Fruit fly (Drosophila melanogaster) whole organism, embryonic: Measurements from ENCODE around the gene Usp10.

Experiments
- BEAF-32 ChIP-seq: fragments of 200-800 bp; sonication (Bioruptor generic); optimal IDR thresholded peaks from 3 replicates; lab custom pipeline; 2017; ENCODE audit warnings: missing biosample characterization, missing genetic modification characterization, mild to moderate bottlenecking, moderate library complexity, missing genetic modification reagents
- Bgb ChIP-seq: fragments of 200-800 bp; sonication (Bioruptor generic); IDR thresholded peaks from 2 replicates; pipeline ENCODE4 v1.3.6; 2022; ENCODE audit warnings: missing biosample characterization, missing genetic modification characterization; ENCODE audit not compliant: partially characterized antibody
- CG10274 ChIP-seq: fragments of 200-800 bp; sonication (Bioruptor generic); optimal IDR thresholded peaks from 3 replicates; lab custom pipeline; 2017; ENCODE audit warnings: missing biosample characterization, mild to moderate bottlenecking, missing genetic modification characterization
- CG11696 ChIP-seq: fragments of 200-800 bp; sonication (Bioruptor generic); IDR thresholded peaks from 2 replicates; pipeline ENCODE4 v1.3.6; 2022; ENCODE audit warnings: missing biosample characterization, missing genetic modification characterization
- CG12236 ChIP-seq: fragments of 200-800 bp; sonication (Bioruptor generic); optimal IDR thresholded peaks from 2 replicates; lab custom pipeline; 2016; ENCODE audit warnings: missing biosample characterization, missing genetic modification characterization
- CG15073 ChIP-seq: fragments of 200-800 bp; sonication (Bioruptor generic); optimal IDR thresholded peaks from 2 replicates; lab custom pipeline; 2016; ENCODE audit warnings: missing biosample characterization, missing genetic modification characterization
- CG15514 ChIP-seq: fragments of 200-800 bp; sonication (Bioruptor generic); optimal IDR thresholded peaks from 3 replicates; lab custom pipeline; 2017; ENCODE audit warnings: missing biosample characterization, missing genetic modification characterization, mild to moderate bottlenecking, moderate library complexity, missing genetic modification reagents
- CG16779 ChIP-seq: fragments of 200-800 bp; sonication (Bioruptor generic); IDR thresholded peaks from 2 replicates; pipeline ENCODE4 v1.3.6; 2022; ENCODE audit warnings: missing biosample characterization, missing genetic modification characterization
- CG17186 ChIP-seq: fragments of 200-800 bp; sonication (Bioruptor generic); optimal IDR thresholded peaks from 3 replicates; lab custom pipeline; 2017; ENCODE audit warnings: missing biosample characterization, missing genetic modification reagents, missing genetic modification characterization
- CG17328 ChIP-seq: fragments of 200-800 bp; sonication (Bioruptor generic); IDR thresholded peaks from 2 replicates; pipeline ENCODE4 v1.3.6; 2022; ENCODE audit warnings: missing biosample characterization, missing genetic modification characterization
- CG4820 ChIP-seq: fragments of 200-800 bp; sonication (Bioruptor generic); optimal IDR thresholded peaks from 3 replicates; lab custom pipeline; 2016; ENCODE audit warnings: missing biosample characterization, missing genetic modification characterization
- CG5245 ChIP-seq: fragments of 200-800 bp; sonication (Bioruptor generic); optimal IDR thresholded peaks from 3 replicates; lab custom pipeline; 2016; ENCODE audit warnings: missing biosample characterization, missing genetic modification characterization
- CG8478 ChIP-seq: fragments of >200 bp; optimal IDR thresholded peaks from 2 replicates; lab custom pipeline; 2018
- CG9727 ChIP-seq: fragments of 200-800 bp; sonication (Bioruptor generic); optimal IDR thresholded peaks from 3 replicates; lab custom pipeline; 2017; ENCODE audit warnings: missing biosample characterization, mild to moderate bottlenecking, missing genetic modification characterization
- CG9797 ChIP-seq: fragments of 200-800 bp; sonication (Bioruptor generic); optimal IDR thresholded peaks from 3 replicates; lab custom pipeline; 2018; ENCODE audit warnings: missing biosample characterization, mild to moderate bottlenecking, missing genetic modification characterization
- CoRest ChIP-seq: fragments of 200-800 bp; sonication (Bioruptor generic); optimal IDR thresholded peaks from 3 replicates; lab custom pipeline; 2018; ENCODE audit warnings: missing biosample characterization, mild to moderate bottlenecking, missing genetic modification characterization, moderate library complexity
- Deaf1 ChIP-seq: fragments of 200-800 bp; optimal IDR thresholded peaks from 3 replicates; lab custom pipeline; 2019; ENCODE audit warnings: missing biosample characterization, mild to moderate bottlenecking, missing genetic modification characterization, moderate library complexity
- Dfd ChIP-seq, 2 experiments: fragments of >200 bp; optimal IDR thresholded peaks; 2 replicates each; lab custom pipeline; 2017; ENCODE audit warnings: missing biosample characterization in 2 of 2, missing genetic modification characterization in 2 of 2
- E2f2 ChIP-seq: fragments of 200-800 bp; sonication (Bioruptor generic); IDR thresholded peaks from 2 replicates; pipeline ENCODE4 v1.3.6; 2022; ENCODE audit warnings: missing biosample characterization, missing genetic modification characterization
- ERR ChIP-seq: fragments of 200-800 bp; sonication (Bioruptor generic); optimal IDR thresholded peaks from 2 replicates; lab custom pipeline; 2016; ENCODE audit warnings: missing biosample characterization, missing genetic modification characterization
- Eip74EF ChIP-seq, 2 experiments: fragments of 200-800 bp in 1 of 2; fragments of >200 bp in 1 of 2; sonication (Bioruptor generic) in 1 of 2; optimal IDR thresholded peaks; 2 replicates each; lab custom pipeline; 2017 to 2019; ENCODE audit warnings: missing biosample characterization in 2 of 2, missing genetic modification characterization in 2 of 2, mild to moderate bottlenecking in 1 of 2, moderate library complexity in 1 of 2
- Ets65A ChIP-seq: fragments of 200-800 bp; sonication (Bioruptor generic); peaks from one replicate; lab custom pipeline; 2016; ENCODE audit warnings: missing biosample characterization, missing genetic modification characterization
- Fer1 ChIP-seq: fragments of 200-800 bp; sonication (Bioruptor generic); optimal IDR thresholded peaks from 2 replicates; lab custom pipeline; 2017; ENCODE audit warnings: missing biosample characterization, mild to moderate bottlenecking, missing genetic modification characterization
- HLH54F ChIP-seq: fragments of 200-800 bp; sonication (Bioruptor generic); optimal IDR thresholded peaks from 3 replicates; lab custom pipeline; 2016; ENCODE audit warnings: missing biosample characterization, missing genetic modification characterization
- HLHmδ ChIP-seq: fragments of 200-800 bp; sonication (Bioruptor generic); optimal IDR thresholded peaks from 2 replicates; lab custom pipeline; 2018; ENCODE audit warnings: missing biosample characterization, mild to moderate bottlenecking, missing genetic modification characterization, moderate library complexity
- MBD-R2 ChIP-seq: fragments of 200-800 bp; sonication (Bioruptor generic); IDR thresholded peaks from 2 replicates; pipeline ENCODE4 v1.3.6; 2022; ENCODE audit warnings: missing biosample characterization, missing genetic modification characterization
- Med ChIP-seq: fragments of 200-800 bp; sonication (Bioruptor generic); peaks from one replicate; lab custom pipeline; 2016; ENCODE audit warnings: missing biosample characterization, missing genetic modification characterization, mild to moderate bottlenecking, inconsistent platforms, moderate library complexity
- Scr ChIP-seq: fragments of 200-800 bp; sonication (Bioruptor generic); IDR thresholded peaks from 2 replicates; pipeline ENCODE4 v1.3.6; 2022; ENCODE audit warnings: missing biosample characterization, missing genetic modification characterization; ENCODE audit not compliant: partially characterized antibody
- Trl ChIP-seq, 3 experiments: fragments of >200 bp in 2 of 3; fragments of 200-800 bp in 1 of 3; sonication (Bioruptor generic) in 1 of 3; optimal IDR thresholded peaks; 2 replicates in 1 of 3; 3 replicates in 2 of 3; lab custom pipeline; 2016 to 2017; ENCODE audit warnings: missing biosample characterization in 1 of 3, missing genetic modification characterization in 1 of 3
- cas ChIP-seq: fragments of 200-800 bp; sonication (Bioruptor generic); IDR thresholded peaks from 2 replicates; pipeline ENCODE4 v1.3.6; 2022; ENCODE audit warnings: missing biosample characterization, missing genetic modification characterization
- chn ChIP-seq: fragments of 200-800 bp; sonication (Bioruptor generic); optimal IDR thresholded peaks from 2 replicates; lab custom pipeline; 2016; ENCODE audit warnings: missing biosample characterization, missing genetic modification characterization
- dimm ChIP-seq: fragments of 200-800 bp; sonication (Bioruptor generic); IDR thresholded peaks from 2 replicates; pipeline ENCODE4 v1.3.6; 2022; ENCODE audit warnings: missing biosample characterization, missing genetic modification characterization
- ewg ChIP-seq: fragments of 200-800 bp; sonication (Bioruptor generic); optimal IDR thresholded peaks from 3 replicates; lab custom pipeline; 2017; ENCODE audit warnings: mild to moderate bottlenecking, missing biosample characterization, missing genetic modification reagents, missing genetic modification characterization
- fd96Cb ChIP-seq: fragments of 200-800 bp; sonication (Bioruptor generic); optimal IDR thresholded peaks from 2 replicates; lab custom pipeline; 2018; ENCODE audit warnings: missing biosample characterization, mild to moderate bottlenecking, missing genetic modification characterization, moderate library complexity
- luna ChIP-seq: fragments of 200-800 bp; sonication (Bioruptor generic); optimal IDR thresholded peaks from 2 replicates; lab custom pipeline; 2016; ENCODE audit warnings: missing biosample characterization, missing genetic modification characterization
- onecut ChIP-seq: fragments of 200-800 bp; sonication (Bioruptor generic); IDR thresholded peaks from 2 replicates; pipeline ENCODE4 v1.3.6; 2022; ENCODE audit warnings: missing biosample characterization, missing genetic modification characterization
- otp ChIP-seq: fragments of 200-800 bp; sonication (Bioruptor generic); IDR thresholded peaks from 3 replicates; pipeline ENCODE4, ENCODE4 v1.3.6; 2022; ENCODE audit warnings: missing biosample characterization, missing genetic modification characterization
- pzg ChIP-seq: fragments of 200-800 bp; sonication (Bioruptor generic); optimal IDR thresholded peaks from 3 replicates; lab custom pipeline; 2018; ENCODE audit warnings: missing biosample characterization, mild to moderate bottlenecking, missing genetic modification characterization, moderate library complexity
- run ChIP-seq: fragments of 200-800 bp; sonication (Bioruptor generic); optimal IDR thresholded peaks from 3 replicates; lab custom pipeline; 2018; ENCODE audit warnings: missing biosample characterization, mild to moderate bottlenecking, missing genetic modification characterization
- sc ChIP-seq, 3 experiments: fragments of >200 bp in 2 of 3; fragments of 200-800 bp in 1 of 3; sonication (Bioruptor generic) in 1 of 3; optimal IDR thresholded peaks; 2 replicates in 2 of 3; 3 replicates in 1 of 3; lab custom pipeline; 2017; ENCODE audit warnings: mild to moderate bottlenecking in 1 of 3, missing biosample characterization in 1 of 3, missing genetic modification characterization in 1 of 3, missing genetic modification reagents in 1 of 3
- sens ChIP-seq: fragments of 200-800 bp; sonication (Bioruptor generic); peaks from one replicate; lab custom pipeline; 2016; ENCODE audit warnings: missing biosample characterization, missing genetic modification characterization
- sim ChIP-seq: fragments of 200-800 bp; sonication (Bioruptor generic); IDR thresholded peaks from 2 replicates; pipeline ENCODE4 v1.3.6; 2022; ENCODE audit warnings: missing biosample characterization, missing genetic modification characterization
- stwl ChIP-seq: fragments of 200-800 bp; sonication (Bioruptor generic); optimal IDR thresholded peaks from 3 replicates; lab custom pipeline; 2018; ENCODE audit warnings: missing biosample characterization, mild to moderate bottlenecking, missing genetic modification characterization, moderate library complexity
- sug ChIP-seq: fragments of 200-800 bp; optimal IDR thresholded peaks from 2 replicates; lab custom pipeline; 2019; ENCODE audit warnings: missing biosample characterization, mild to moderate bottlenecking, missing genetic modification characterization, moderate library complexity
- tup ChIP-seq: fragments of 200-800 bp; sonication (Bioruptor generic); optimal IDR thresholded peaks from 2 replicates; lab custom pipeline; 2016; ENCODE audit warnings: missing biosample characterization, mild to moderate bottlenecking, missing genetic modification characterization, moderate library complexity

Usp10 gene

dm6 chr3L:837552-838187 lies 34.0 kb upstream of the Usp10 start, which contains the start of the genes CG13901 and CG13887 (continued):
- TF ChIP-seq Ets65A: peak; percentile 99
- peak; percentile 84 for TF ChIP-seq pzg
- TF ChIP-seq CG17328 (GFP tag; lab: Robert Waterston, UW): peak; percentile 84
- TF ChIP-seq CG9727 (GFP tag; lab: Kevin White, UChicago): peak; percentile 75
- peak; percentile 96 for TF ChIP-seq CG17186 (GFP tag; lab: Kevin White, UChicago)
- TF ChIP-seq Med (GFP tag; lab: Kevin White, UChicago): peak; percentile 97
- peak; percentile 83 for TF ChIP-seq luna (GFP tag; lab: Kevin White, UChicago)
- TF ChIP-seq Eip74EF (GFP tag; optimal IDR thresholded peaks at IDR 0.05; lab: Kevin White, UChicago): peak in 1 of 2 experiments; percentile 42
- TF ChIP-seq CG16779 (GFP tag; lab: Robert Waterston, UW): peak; percentile 56; the same call in 1 of the 2 replicates
- TF ChIP-seq CG11696 (GFP tag; lab: Robert Waterston, UW): peak; percentile 76
- peak; percentile 78 for TF ChIP-seq ERR (GFP tag; lab: Kevin White, UChicago)
- TF ChIP-seq CG5245: peak; percentile 72
- TF ChIP-seq CG4820 (GFP tag; lab: Kevin White, UChicago): peak; percentile 91
- no peak for TF ChIP-seq Deaf1
- no peak for TF ChIP-seq sc (optimal IDR thresholded peaks at IDR 0.05; lab: Kevin White, UChicago)
- TF ChIP-seq sc (GFP tag; optimal IDR thresholded peaks at IDR 0.05; lab: Kevin White, UChicago): peak; percentile 69
- TF ChIP-seq CG9797: peak; percentile 52
- TF ChIP-seq ewg (GFP tag; lab: Kevin White, UChicago): peak; percentile 84
- peak; percentile 50; the same call in 1 of the 3 replicates for TF ChIP-seq otp (GFP tag; lab: Robert Waterston, UW)
- TF ChIP-seq, all 482 proteins: peak for 413

dm6 chr3L:841260-841659 lies 30.4 kb upstream of the Usp10 start, which contains the start of the genes JMJD5 and Gr61a:
TSS of gene JMJD5 (minus strand) at chr3L:841360.
TSS of gene Gr61a (plus strand) at chr3L:841451.
- no peak for TF ChIP-seq cas (GFP tag; lab: Robert Waterston, UW)
- TF ChIP-seq Bgb: peak; percentile 26; the same call in 1 of the 2 replicates
- TF ChIP-seq Scr: peak; percentile 14; the same call in 1 of the 2 replicates
- no peak for TF ChIP-seq dimm
- TF ChIP-seq HLHmδ: no peak
- no peak for TF ChIP-seq Fer1 (GFP tag; lab: Kevin White, UChicago)
- peak; percentile 0 for TF ChIP-seq pzg
- TF ChIP-seq Ets65A: peak; percentile 20
- TF ChIP-seq Med (GFP tag; lab: Kevin White, UChicago): peak; percentile 48
- 0 out of 2 replicates have a peak, but pooled peaks have one; percentile 27 for TF ChIP-seq E2f2 (GFP tag; lab: Robert Waterston, UW)
- peak; percentile 20 for TF ChIP-seq stwl (tag; lab: Kevin White, UChicago)
- no peak for TF ChIP-seq CG15073 (GFP tag; lab: Kevin White, UChicago)
- peak; percentile 59 for TF ChIP-seq MBD-R2 (GFP tag; lab: Robert Waterston, UW)
- TF ChIP-seq BEAF-32 (GFP tag; lab: Kevin White, UChicago): peak; percentile 19
- no peak for TF ChIP-seq fd96Cb (tag; lab: Kevin White, UChicago)

dm6 chr3L:843626-844025 lies 28.1 kb upstream of the Usp10 start, which contains the start of gene Cep290:
TSS of gene Cep290 (plus strand) at chr3L:843926.
- TF ChIP-seq CoRest (tag; lab: Kevin White, UChicago) (no peak), sens (GFP tag; lab: Kevin White, UChicago) (peak; percentile 25)

dm6 chr3L:851061-851460 lies 20.6 kb upstream of the Usp10 start, which contains the start of gene Dci:
TSS of gene Dci (plus strand) at chr3L:851346.
- TF ChIP-seq tup (GFP tag; lab: Kevin White, UChicago) (peak; percentile 63), onecut (peak; percentile 9; the same call in 1 of the 2 replicates), chn (GFP tag; lab: Kevin White, UChicago) (peak; percentile 77), sim (GFP tag; lab: Robert Waterston, UW) (no peak), sug (tag; lab: Kevin White, UChicago) (no peak), CG12236 (GFP tag; lab: Kevin White, UChicago) (no peak), CG10274 (GFP tag; lab: Kevin White, UChicago) (no peak), Dfd (GFP tag; optimal IDR thresholded peaks at IDR 0.05; lab: Kevin White, UChicago) (no peak), Trl (optimal IDR thresholded peaks at IDR 0.05; lab: Kevin White, UChicago) (no peak), Trl (GFP tag; optimal IDR thresholded peaks at IDR 0.05; lab: Kevin White, UChicago) (peak; percentile 73), HLH54F (GFP tag; lab: Kevin White, UChicago) (peak; percentile 76), CG15514 (GFP tag; lab: Kevin White, UChicago) (peak; percentile 89), CG8478 (peak; percentile 57), run (tag; lab: Kevin White, UChicago) (no peak)
